Worm (Caenorhabditis elegans): ENCODE data around the gene tgn-38.

Gene tgn-38

ce11 chrIV:12021360-12021759, 7.6 kb downstream of the tgn-38 start:
- no peak for TF ChIP-seq Y56A3A.18 (GFP tag; IDR thresholded peaks at IDR 0.05)
- TF ChIP-seq fkh-3 (tag; optimal IDR thresholded peaks at IDR 0.05) = no peak
- no peak for TF ChIP-seq ztf-28 (GFP tag; IDR thresholded peaks at IDR 0.05)
- TF ChIP-seq hrde-1 (tag; optimal IDR thresholded peaks at IDR 0.05; ENCODE audit: borderline replicate concordance) = no peak
- TF ChIP-seq somi-1 (GFP tag; optimal IDR thresholded peaks at IDR 0.05) = no peak
- no peak for TF ChIP-seq F39B2.1 (GFP tag; IDR thresholded peaks at IDR 0.05)
- TF ChIP-seq madf-6 (GFP tag; IDR thresholded peaks at IDR 0.05) = no peak
- no peak for TF ChIP-seq lsl-1 (GFP tag; optimal IDR thresholded peaks at IDR 0.05)
- TF ChIP-seq cebp-2 (GFP tag; IDR thresholded peaks at IDR 0.05) = no peak
- TF ChIP-seq B0336.3 (GFP tag; IDR thresholded peaks at IDR 0.05) = no peak
- TF ChIP-seq egl-18 (GFP tag; IDR thresholded peaks at IDR 0.05) = no peak
- no peak for TF ChIP-seq sptf-2 (GFP tag; optimal IDR thresholded peaks at IDR 0.05)
- no peak for TF ChIP-seq lag-1 (GFP tag; IDR thresholded peaks at IDR 0.05)

- TF ChIP-seq atf-7 (tag; optimal IDR thresholded peaks at IDR 0.05) = no peak
- TF ChIP-seq madf-10 (tag; optimal IDR thresholded peaks at IDR 0.05) = no peak
- TF ChIP-seq ZK185.1 (tag; optimal IDR thresholded peaks at IDR 0.05; ENCODE audit: poor library complexity, severe bottlenecking) = no peak
- TF ChIP-seq hrde-1 (tag; optimal IDR thresholded peaks at IDR 0.05; ENCODE audit: borderline replicate concordance) = no peak
- TF ChIP-seq madf-8 (GFP tag; conservative IDR thresholded peaks at IDR 0.05) = no peak
- TF ChIP-seq mes-4 (tag; optimal IDR thresholded peaks at IDR 0.05) = no peak
These were observed 10.1 kb downstream of the tgn-38 start for ce11 chrIV:12018920-12019319.

DNA sequence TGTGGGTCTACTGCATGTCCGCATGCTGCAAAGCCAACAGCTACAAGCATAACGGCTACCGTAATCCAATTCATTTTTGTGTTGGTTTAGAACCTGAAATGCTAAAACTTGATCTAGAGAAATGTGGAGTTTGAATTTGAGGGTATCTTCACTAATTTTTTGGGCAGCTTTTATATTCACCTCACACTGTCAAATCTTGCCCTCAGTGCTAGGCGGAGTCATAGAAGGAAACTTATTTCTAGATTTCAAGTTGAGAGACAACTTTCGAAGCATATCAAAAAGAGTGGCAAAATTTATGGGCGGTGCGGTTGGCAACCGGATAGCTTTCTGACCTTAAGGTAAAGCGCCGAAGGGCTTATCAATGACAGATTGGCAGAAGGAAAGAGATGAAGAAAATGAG, 13.4 kb downstream of the tgn-38 start, which contains the start of gene lips-6:
lips-6 (minus strand) TSS at position 101 of the 400 bp plus-strand sequence.
- no peak for TF ChIP-seq lin-26 (GFP tag; IDR thresholded peaks at IDR 0.05)
- no peak for TF ChIP-seq sdz-38 (tag; optimal IDR thresholded peaks at IDR 0.05)
- TF ChIP-seq madf-8 (GFP tag; conservative IDR thresholded peaks at IDR 0.05) = no peak
- no peak for TF ChIP-seq mcd-1 (GFP tag; IDR thresholded peaks at IDR 0.05)
- no peak for TF ChIP-seq lag-1 (GFP tag; IDR thresholded peaks at IDR 0.05)
- TF ChIP-seq ztf-22 (GFP tag; optimal IDR thresholded peaks at IDR 0.05) = no peak
- TF ChIP-seq F37B4.10 (GFP tag; IDR thresholded peaks at IDR 0.05) = no peak

DNA sequence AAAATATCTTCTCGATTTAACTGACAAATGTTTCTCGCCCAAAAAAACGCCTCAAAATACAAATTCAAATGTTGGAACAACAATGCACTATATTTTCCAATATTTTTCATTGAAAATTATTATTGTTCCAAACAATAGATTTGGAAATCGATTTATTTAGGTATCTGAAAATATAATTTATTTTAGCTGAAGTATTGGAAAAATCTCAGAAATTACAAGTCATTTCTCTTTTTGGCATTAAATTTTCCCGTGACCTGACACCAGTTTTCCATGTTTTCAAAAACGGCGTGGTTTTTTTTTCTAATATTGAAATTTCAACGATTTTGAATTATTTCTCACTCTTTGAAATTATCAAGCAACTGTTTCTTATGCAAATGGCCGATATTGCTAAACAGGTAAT, 15.9 kb downstream of the tgn-38 start, which contains the start of gene spe-17:
spe-17 (plus strand) TSS at position 301 of the 400 bp plus-strand sequence.
- TF ChIP-seq ztf-18 (tag; optimal IDR thresholded peaks at IDR 0.05) = no peak
- no peak for TF ChIP-seq ztf-28 (GFP tag; IDR thresholded peaks at IDR 0.05)
- no peak for TF ChIP-seq F37B4.10 (GFP tag; IDR thresholded peaks at IDR 0.05)
- TF ChIP-seq repo-1 (tag; optimal IDR thresholded peaks at IDR 0.05) = no peak
- TF ChIP-seq D2030.7 (GFP tag; IDR thresholded peaks at IDR 0.05) = no peak
- no peak for TF ChIP-seq nhr-90 (tag; optimal IDR thresholded peaks at IDR 0.05)
- TF ChIP-seq snpc-3.4 (tag; optimal IDR thresholded peaks at IDR 0.05) = no peak
- no peak for TF ChIP-seq zfh-2 (GFP tag; conservative IDR thresholded peaks at IDR 0.05)
- TF ChIP-seq madf-6 (GFP tag; IDR thresholded peaks at IDR 0.05) = no peak
- no peak for TF ChIP-seq mcd-1 (GFP tag; IDR thresholded peaks at IDR 0.05)

DNA sequence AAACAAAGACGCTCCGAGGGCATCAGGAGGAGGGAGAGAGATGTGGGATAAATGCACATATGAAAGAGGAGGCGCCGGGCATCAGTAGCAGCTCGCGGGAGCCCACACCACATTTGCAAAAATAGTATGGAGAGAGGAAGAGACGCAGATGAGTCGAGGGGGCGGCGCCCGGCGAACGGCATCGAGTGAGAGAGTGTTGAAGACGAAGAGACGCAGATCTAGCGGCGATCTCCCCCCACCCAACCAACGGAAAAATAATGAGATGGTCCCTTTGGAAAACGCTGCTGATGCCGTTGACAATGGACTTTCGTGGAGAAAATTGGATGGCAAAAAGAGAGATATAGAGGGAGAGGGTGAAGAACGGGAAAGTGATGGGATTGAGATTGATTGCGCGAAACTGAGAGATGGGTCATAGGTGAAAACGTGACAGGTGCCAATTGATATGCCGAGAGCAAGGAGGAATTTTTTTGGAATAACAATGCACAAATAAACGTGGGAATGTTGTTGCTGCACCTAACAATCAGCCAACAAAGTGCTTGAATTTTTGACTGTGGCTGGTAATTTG, 16.5 kb downstream of the tgn-38 start:
- TF ChIP-seq hmg-1.2 (GFP tag; IDR thresholded peaks at IDR 0.05) (peak; percentile 85), sptf-2 (GFP tag; optimal IDR thresholded peaks at IDR 0.05) (no peak), K12H6.12 (tag; optimal IDR thresholded peaks at IDR 0.05) (peak; percentile 4), zfh-2 (GFP tag; conservative IDR thresholded peaks at IDR 0.05) (peak; percentile 93)
